Fruit fly (Drosophila melanogaster): ENCODE results near the gene Hipk.
A peak's percentile ranks its signal among the peaks of the same experiment; 100 is the strongest.

Hipk gene

DNA sequence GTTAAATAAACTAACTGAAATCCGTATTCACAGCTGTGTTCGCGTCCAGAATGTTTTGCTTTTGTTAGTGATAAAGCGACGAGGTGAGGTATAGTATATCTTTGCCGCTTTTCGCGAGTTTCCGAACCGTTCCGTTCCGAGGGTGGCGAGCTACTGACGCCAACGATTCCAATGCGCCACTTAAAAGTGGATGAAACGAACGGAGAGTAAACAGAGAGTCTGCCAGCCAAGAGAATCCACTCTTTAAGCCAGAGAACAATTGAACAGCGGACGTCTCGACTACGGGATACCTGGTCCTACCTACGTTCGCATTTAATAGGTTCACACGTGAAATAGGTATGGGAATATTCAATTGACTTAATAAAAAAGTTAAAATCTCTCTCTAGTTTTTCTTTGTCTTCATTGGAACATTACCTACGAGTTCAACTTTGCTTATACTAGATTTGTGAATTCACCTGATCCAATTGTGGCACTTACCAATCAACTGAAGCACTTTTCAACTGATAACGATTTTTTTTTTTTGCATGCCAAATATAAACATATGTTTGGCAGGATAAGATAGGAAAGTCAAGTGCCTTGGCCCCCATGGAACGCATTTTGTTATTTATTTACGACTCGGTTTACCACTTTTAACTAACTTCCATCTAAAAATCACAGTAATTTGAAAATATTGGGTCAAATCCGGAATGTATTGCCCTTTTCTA lies 61.1 kb downstream of the Hipk start, which contains the start of gene CG13893 (continued):
- no peak for TF ChIP-seq salm (tag; optimal IDR thresholded peaks at IDR 0.05)
- TF ChIP-seq CG16863 (GFP tag; optimal IDR thresholded peaks at IDR 0.05) = peak; percentile 9
- no peak for TF ChIP-seq jumu (GFP tag; optimal IDR thresholded peaks at IDR 0.05)
- TF ChIP-seq CG10267 (tag; optimal IDR thresholded peaks at IDR 0.05) = no peak
- no peak for TF ChIP-seq YL-1 (GFP tag; optimal IDR thresholded peaks at IDR 0.05)
- TF ChIP-seq dpn (GFP tag; optimal IDR thresholded peaks at IDR 0.05) = peak in 1 of 2 experiments; percentile 41
- no peak for TF ChIP-seq CkIIα-i1 (GFP tag; IDR thresholded peaks at IDR 0.05)
- TF ChIP-seq Ets65A (GFP tag) = no peak
- TF ChIP-seq br (optimal IDR thresholded peaks at IDR 0.05) = no peak
- TF ChIP-seq Hand (GFP tag; optimal IDR thresholded peaks at IDR 0.05) = peak; percentile 17
- TF ChIP-seq CG17359 (tag; optimal IDR thresholded peaks at IDR 0.05) = peak; percentile 18
- TF ChIP-seq B-H1 (GFP tag; IDR thresholded peaks at IDR 0.05) = no peak; the same call in 2 of the 3 replicates
- TF ChIP-seq CG8089 (GFP tag; optimal IDR thresholded peaks at IDR 0.05) = no peak
- TF ChIP-seq CG15696 (tag; optimal IDR thresholded peaks at IDR 0.05) = no peak
- TF ChIP-seq E2f2 (GFP tag; IDR thresholded peaks at IDR 0.05) = no peak
- TF ChIP-seq CG18262 (tag; optimal IDR thresholded peaks at IDR 0.05) = no peak
- TF ChIP-seq vnd (GFP tag; IDR thresholded peaks at IDR 0.05; ENCODE audit: partially characterized antibody) = no peak
- peak; percentile 48; the same call in 1 of the 2 replicates for TF ChIP-seq stc (GFP tag; IDR thresholded peaks at IDR 0.05)
- no peak for TF ChIP-seq hkb (optimal IDR thresholded peaks at IDR 0.05)
- TF ChIP-seq hkb (GFP tag; IDR thresholded peaks at IDR 0.05) = peak; percentile 62; the same call in 1 of the 2 replicates
- no peak for TF ChIP-seq CG8478 (optimal IDR thresholded peaks at IDR 0.05)
- 0 out of 3 replicates have a peak, but pooled peaks have one; percentile 37 for TF ChIP-seq Optix (GFP tag; IDR thresholded peaks at IDR 0.05)
- no peak for TF ChIP-seq Dip2 (GFP tag; IDR thresholded peaks at IDR 0.05)
- peak; percentile 10 for TF ChIP-seq CG12659 (GFP tag; optimal IDR thresholded peaks at IDR 0.05)
- 0 out of 3 replicates have a peak, but pooled peaks have one; percentile 31 for TF ChIP-seq mld (GFP tag; IDR thresholded peaks at IDR 0.05; ENCODE audit: partially characterized antibody)
- TF ChIP-seq CG8944 (GFP tag; optimal IDR thresholded peaks at IDR 0.05) = no peak
- TF ChIP-seq tx (GFP tag; optimal IDR thresholded peaks at IDR 0.05) = no peak
- no peak for TF ChIP-seq Lpt (GFP tag; optimal IDR thresholded peaks at IDR 0.05)
- no peak for TF ChIP-seq CG9727 (GFP tag; optimal IDR thresholded peaks at IDR 0.05)
- TF ChIP-seq CG14050 (GFP tag; IDR thresholded peaks at IDR 0.05) = no peak
- TF ChIP-seq sisA (GFP tag; IDR thresholded peaks at IDR 0.05) = no peak
- TF ChIP-seq CG11560 (tag; IDR thresholded peaks at IDR 0.05) = no peak
- peak; percentile 66; the same call in 1 of the 2 replicates for TF ChIP-seq CG16779 (GFP tag; IDR thresholded peaks at IDR 0.05)
- TF ChIP-seq CG4424 (GFP tag; optimal IDR thresholded peaks at IDR 0.05) = no peak
- TF ChIP-seq Drgx (GFP tag; IDR thresholded peaks at IDR 0.05) = peak; percentile 24; the same call in 1 of the 2 replicates
- no peak for TF ChIP-seq hb (GFP tag; IDR thresholded peaks at IDR 0.05; ENCODE audit: partially characterized antibody)
- peak; percentile 51; the same call in 1 of the 2 replicates for TF ChIP-seq crol (GFP tag; IDR thresholded peaks at IDR 0.05)
- TF ChIP-seq CrebB (tag; optimal IDR thresholded peaks at IDR 0.05) = peak; percentile 8
- no peak for TF ChIP-seq CG18011 (GFP tag; optimal IDR thresholded peaks at IDR 0.05)
- no peak for TF ChIP-seq Usf (GFP tag; optimal IDR thresholded peaks at IDR 0.05)
- TF ChIP-seq onecut (GFP tag; IDR thresholded peaks at IDR 0.05) = no peak
- no peak for TF ChIP-seq Oli (tag; optimal IDR thresholded peaks at IDR 0.05)
- no peak for TF ChIP-seq nau (GFP tag; optimal IDR thresholded peaks at IDR 0.05)
- TF ChIP-seq bab2 (GFP tag; optimal IDR thresholded peaks at IDR 0.05) = peak; percentile 5
- no peak for TF ChIP-seq CG43689 (GFP tag; IDR thresholded peaks at IDR 0.05)
- TF ChIP-seq CG33213 (GFP tag; optimal IDR thresholded peaks at IDR 0.05) = no peak
- TF ChIP-seq CG2202 (tag; optimal IDR thresholded peaks at IDR 0.05) = no peak
- no peak for TF ChIP-seq dan (GFP tag; IDR thresholded peaks at IDR 0.05)
- TF ChIP-seq gem (tag; optimal IDR thresholded peaks at IDR 0.05) = no peak
- no peak for TF ChIP-seq CG3847 (GFP tag; IDR thresholded peaks at IDR 0.05)
- peak; percentile 53 for TF ChIP-seq fd64A (GFP tag; optimal IDR thresholded peaks at IDR 0.05)
- TF ChIP-seq bcd (GFP tag; optimal IDR thresholded peaks at IDR 0.05) = no peak

All from whole organism, embryonic.